Worm (Caenorhabditis elegans) whole organism, midembryonic: ENCODE data around the gene F54B11.9.

Experiments used
- T22C8.4 ChIP-seq: fragments of 200-800 bp; sonication (Bioruptor generic); IDR thresholded peaks from 2 replicates; pipeline ENCODE4 v1.3.6; 2022; ENCODE audit warnings: missing genetic modification characterization, missing compliant biosample characterization
- cog-1 ChIP-seq: sonication (generic microtip); optimal IDR thresholded peaks from 2 replicates; lab custom pipeline; 2016; ENCODE audit warnings: missing genetic modification characterization, missing compliant biosample characterization
- flt-1 ChIP-seq: fragments of 200-800 bp; sonication (Bioruptor generic); IDR thresholded peaks from 2 replicates; pipeline ENCODE4 v1.3.6; 2022; ENCODE audit warnings: missing genetic modification characterization, missing compliant biosample characterization
- klf-2 ChIP-seq: fragments of 200-800 bp; sonication (Bioruptor generic); conservative IDR thresholded peaks from 2 replicates; pipeline ENCODE4 v1.3.6; 2022; ENCODE audit warnings: missing genetic modification reagents, missing genetic modification characterization, missing compliant biosample characterization
- med-1 ChIP-seq: sonication (generic microtip); optimal IDR thresholded peaks from 2 replicates; lab custom pipeline; 2017; ENCODE audit warnings: missing genetic modification characterization, mild to moderate bottlenecking, missing compliant biosample characterization, antibody characterized with exemption, missing genetic modification reagents; ENCODE audit not compliant: insufficient read depth
- ref-1 ChIP-seq: fragments of 200-800 bp; sonication (Bioruptor generic); conservative IDR thresholded peaks from 2 replicates; pipeline ENCODE4 v1.3.6; 2022; ENCODE audit warnings: missing genetic modification reagents, missing genetic modification characterization, missing compliant biosample characterization
- tab-1 ChIP-seq: fragments of 200-800 bp; sonication (Bioruptor generic); IDR thresholded peaks from 2 replicates; pipeline ENCODE4 v1.3.6; 2022; ENCODE audit warnings: missing genetic modification characterization, missing compliant biosample characterization
- ztf-23 ChIP-seq: fragments of 200-800 bp; sonication (Bioruptor generic); IDR thresholded peaks from 2 replicates; pipeline ENCODE4 v1.3.6; 2022; ENCODE audit warnings: missing genetic modification reagents, missing genetic modification characterization, missing compliant biosample characterization
- ztf-29 ChIP-seq: fragments of 200-800 bp; sonication (Bioruptor generic); IDR thresholded peaks from 2 replicates; pipeline ENCODE4 v1.3.6; 2022; ENCODE audit warnings: missing genetic modification reagents, missing genetic modification characterization, missing compliant biosample characterization

F54B11.9 gene

DNA sequence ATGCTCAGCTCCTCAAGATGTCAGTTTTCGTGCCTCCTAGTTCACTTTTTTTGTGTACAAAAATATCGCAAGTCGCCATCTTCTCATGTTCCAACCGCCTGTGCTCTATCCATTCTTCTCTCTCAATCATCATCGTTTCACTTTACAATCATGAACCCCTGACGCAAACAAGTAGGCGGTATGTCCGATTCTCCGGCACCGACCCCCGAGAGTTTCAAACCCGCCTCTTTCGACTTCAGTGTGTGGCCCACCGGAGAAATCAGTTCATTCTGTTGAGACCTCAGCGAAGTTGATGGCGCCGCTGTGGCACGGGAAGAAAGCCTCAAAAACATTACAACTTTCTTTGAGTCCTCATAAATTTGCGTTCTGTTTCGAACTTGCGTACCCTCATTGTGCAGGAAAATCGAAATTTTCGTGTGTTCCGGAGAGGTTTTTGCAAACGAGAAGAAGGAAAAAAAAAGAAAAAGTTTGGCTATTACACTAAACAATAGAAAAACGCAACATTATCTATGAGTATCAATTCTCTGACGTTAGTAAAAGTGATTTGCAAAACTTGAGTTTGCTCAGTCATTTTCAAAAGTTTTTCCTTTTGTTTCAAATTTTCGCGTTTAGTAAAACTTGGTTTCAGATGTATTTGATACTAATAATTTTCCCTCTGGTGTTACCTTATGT, at the start of gene F54B11.9:
TSS of gene F54B11.9 (plus strand) at position 622 of the 672 bp plus-strand sequence.
- TF ChIP-seq tab-1 (GFP tag; lab: Robert Waterston, UW): no peak
- TF ChIP-seq ztf-29 (GFP tag; lab: Robert Waterston, UW): no peak
- no peak for TF ChIP-seq T22C8.4 (GFP tag; lab: Robert Waterston, UW)
- TF ChIP-seq flt-1 (GFP tag; lab: Robert Waterston, UW): no peak
- TF ChIP-seq cog-1: no peak
- TF ChIP-seq med-1 (GFP tag; lab: Kevin White, UChicago): no peak
- no peak for TF ChIP-seq ztf-23 (GFP tag; lab: Robert Waterston, UW)
- TF ChIP-seq klf-2: no peak
- no peak for TF ChIP-seq ref-1 (GFP tag; lab: Robert Waterston, UW)

- TF ChIP-seq klf-2 (no peak), ref-1 (GFP tag; lab: Robert Waterston, UW) (no peak), tab-1 (GFP tag; lab: Robert Waterston, UW) (no peak), ztf-23 (GFP tag; lab: Robert Waterston, UW) (no peak), flt-1 (GFP tag; lab: Robert Waterston, UW) (no peak), ztf-29 (GFP tag; lab: Robert Waterston, UW) (no peak), T22C8.4 (GFP tag; lab: Robert Waterston, UW) (no peak), med-1 (GFP tag; lab: Kevin White, UChicago) (no peak)
These were observed 49.3 kb upstream of the F54B11.9 start, which contains the start of gene glb-20 for ce11 chrX:13556066-13556465. TSS of gene glb-20 (minus strand) at chrX:13556166.

DNA sequence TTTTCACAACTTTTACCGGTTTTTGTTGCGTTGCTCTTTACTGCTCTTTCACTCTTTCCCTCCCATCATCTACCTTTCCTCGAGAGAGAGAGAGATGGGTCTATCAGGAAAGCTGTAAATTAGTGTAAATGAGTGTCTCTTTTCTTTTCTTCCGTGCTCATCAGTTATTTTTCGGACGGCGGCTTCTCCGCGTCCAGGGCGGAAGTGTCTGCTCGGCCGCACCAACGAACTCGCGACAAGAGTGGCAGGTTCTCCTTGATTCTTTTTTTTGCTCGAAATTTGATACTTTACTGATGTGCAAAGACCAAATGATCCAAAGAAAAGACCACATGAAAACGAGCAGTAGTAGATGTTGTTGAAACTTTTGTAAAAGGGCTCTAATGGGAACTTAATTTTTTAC, 46.7 kb upstream of the F54B11.9 start:
- TF ChIP-seq T22C8.4 (GFP tag; lab: Robert Waterston, UW) (no peak), flt-1 (GFP tag; lab: Robert Waterston, UW) (no peak), ref-1 (GFP tag; lab: Robert Waterston, UW) (no peak), ztf-23 (GFP tag; lab: Robert Waterston, UW) (no peak), med-1 (GFP tag; lab: Kevin White, UChicago) (no peak), ztf-29 (GFP tag; lab: Robert Waterston, UW) (no peak), cog-1 (no peak), tab-1 (GFP tag; lab: Robert Waterston, UW) (no peak), klf-2 (no peak)

- TF ChIP-seq T22C8.4 (GFP tag; lab: Robert Waterston, UW) (no peak), med-1 (GFP tag; lab: Kevin White, UChicago) (no peak), ref-1 (GFP tag; lab: Robert Waterston, UW) (no peak), ztf-23 (GFP tag; lab: Robert Waterston, UW) (no peak), klf-2 (no peak)
These were observed 43.4 kb upstream of the F54B11.9 start for ce11 chrX:13561954-13562353.

DNA sequence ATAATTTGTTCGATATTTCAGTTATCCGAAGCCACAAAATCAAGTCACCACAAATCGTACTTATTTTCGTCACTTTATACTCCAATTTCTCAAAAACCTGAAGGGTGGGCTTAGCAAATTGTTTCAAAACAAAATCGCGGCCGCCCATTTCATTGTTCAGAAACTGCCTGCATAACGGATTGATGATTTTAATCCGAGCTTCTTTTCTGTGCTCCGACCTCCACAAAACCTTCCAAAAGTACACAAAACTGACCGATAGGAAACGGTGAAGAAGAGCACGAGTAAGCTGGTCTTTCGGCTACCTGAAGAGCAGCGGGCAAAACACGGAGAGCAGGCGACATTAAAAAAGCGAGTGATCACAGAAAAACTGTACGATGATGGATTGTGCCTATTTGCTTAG, 38.9 kb upstream of the F54B11.9 start, which contains the start of gene R01E6.2:
TSS of gene R01E6.2 (minus strand) at position 101 of the 400 bp plus-strand sequence.
- TF ChIP-seq cog-1 (no peak), ref-1 (GFP tag; lab: Robert Waterston, UW) (no peak), tab-1 (GFP tag; lab: Robert Waterston, UW) (no peak), med-1 (GFP tag; lab: Kevin White, UChicago) (no peak), ztf-23 (GFP tag; lab: Robert Waterston, UW) (no peak), ztf-29 (GFP tag; lab: Robert Waterston, UW) (no peak), klf-2 (no peak)

- TF ChIP-seq flt-1 (GFP tag; lab: Robert Waterston, UW): no peak
- no peak for TF ChIP-seq T22C8.4 (GFP tag; lab: Robert Waterston, UW)
- TF ChIP-seq ref-1 (GFP tag; lab: Robert Waterston, UW): no peak
- TF ChIP-seq ztf-29 (GFP tag; lab: Robert Waterston, UW): no peak
- TF ChIP-seq ztf-23 (GFP tag; lab: Robert Waterston, UW): no peak
- no peak for TF ChIP-seq tab-1 (GFP tag; lab: Robert Waterston, UW)
- TF ChIP-seq cog-1: no peak
- TF ChIP-seq med-1 (GFP tag; lab: Kevin White, UChicago): no peak
- TF ChIP-seq klf-2: no peak
These were observed 35.5 kb upstream of the F54B11.9 start, which contains the start of gene R01E6.7 for ce11 chrX:13569854-13570253. TSS of gene R01E6.7 (minus strand) at chrX:13569954.

DNA sequence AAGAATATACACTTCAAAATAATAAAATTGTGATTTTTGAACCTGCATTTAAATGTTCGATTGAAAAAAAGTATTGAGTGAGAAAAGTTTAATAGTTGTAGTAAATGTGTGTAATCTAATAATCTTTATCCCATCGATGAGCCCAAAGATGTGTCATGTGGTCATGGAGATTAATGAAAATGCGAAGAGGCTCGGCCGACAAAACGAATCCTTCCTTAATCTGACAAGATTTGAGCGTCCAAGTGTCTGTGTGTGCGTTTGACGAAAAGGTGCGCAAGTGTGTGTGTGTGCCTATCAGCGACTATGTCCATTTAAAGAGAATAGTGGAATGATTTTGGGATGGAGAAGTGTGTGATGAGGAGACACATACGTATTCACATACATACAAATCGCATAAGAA, 31.3 kb upstream of the F54B11.9 start:
- TF ChIP-seq flt-1 (GFP tag; lab: Robert Waterston, UW): no peak
- TF ChIP-seq klf-2: no peak
- no peak for TF ChIP-seq cog-1
- TF ChIP-seq ztf-29 (GFP tag; lab: Robert Waterston, UW): no peak
- no peak for TF ChIP-seq T22C8.4 (GFP tag; lab: Robert Waterston, UW)
- TF ChIP-seq ztf-23 (GFP tag; lab: Robert Waterston, UW): no peak
- no peak for TF ChIP-seq ref-1 (GFP tag; lab: Robert Waterston, UW)
- no peak for TF ChIP-seq tab-1 (GFP tag; lab: Robert Waterston, UW)
- no peak for TF ChIP-seq med-1 (GFP tag; lab: Kevin White, UChicago)

DNA sequence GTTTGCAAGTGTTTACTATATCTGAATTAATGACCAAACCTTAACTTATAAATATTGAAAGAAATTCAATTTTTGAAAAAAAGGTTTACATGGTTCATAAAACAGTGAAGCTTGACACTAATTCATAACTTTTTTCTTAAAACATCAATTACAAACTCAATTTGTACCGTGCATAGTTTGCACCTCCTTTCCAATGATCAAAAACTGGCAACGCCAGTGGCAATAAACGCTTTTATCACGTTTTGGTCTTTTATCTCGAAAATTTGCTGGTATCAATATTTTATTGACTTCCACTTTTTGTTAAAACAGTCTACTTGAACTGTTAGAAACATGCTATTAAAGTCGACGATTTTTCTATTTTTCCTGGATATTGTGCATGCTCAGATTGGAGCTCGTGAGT, 26.9 kb upstream of the F54B11.9 start, which contains the start of gene F54B11.11:
TSS of gene F54B11.11 (plus strand) at position 301 of the 400 bp plus-strand sequence.
- TF ChIP-seq ztf-23 (GFP tag; lab: Robert Waterston, UW): no peak
- no peak for TF ChIP-seq med-1 (GFP tag; lab: Kevin White, UChicago)
- TF ChIP-seq T22C8.4 (GFP tag; lab: Robert Waterston, UW): no peak

DNA sequence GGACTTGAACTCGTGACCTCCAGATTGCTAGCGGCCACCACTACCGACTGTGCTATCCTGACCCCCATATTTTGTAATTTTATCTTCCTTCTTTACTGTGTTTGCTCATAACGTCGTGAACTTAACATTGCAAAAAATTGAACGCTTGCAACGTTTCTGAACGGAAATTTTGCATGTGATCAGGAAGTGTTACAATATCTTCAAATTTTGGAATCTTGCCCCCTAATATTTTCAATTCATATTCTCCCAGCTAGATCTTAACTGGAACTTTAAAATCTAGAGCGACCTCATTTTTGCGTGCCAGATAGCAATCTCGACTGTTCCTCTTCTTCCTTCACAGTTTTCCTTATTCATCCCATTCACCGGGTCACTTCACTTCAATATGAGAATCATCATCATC, 23.5 kb upstream of the F54B11.9 start, which contains the start of gene F54B11.10:
TSS of gene F54B11.10 (plus strand) at position 301 of the 400 bp plus-strand sequence.
- TF ChIP-seq klf-2 (no peak), med-1 (GFP tag; lab: Kevin White, UChicago) (no peak), T22C8.4 (GFP tag; lab: Robert Waterston, UW) (no peak), flt-1 (GFP tag; lab: Robert Waterston, UW) (no peak), tab-1 (GFP tag; lab: Robert Waterston, UW) (no peak), ztf-23 (GFP tag; lab: Robert Waterston, UW) (no peak), cog-1 (no peak), ztf-29 (GFP tag; lab: Robert Waterston, UW) (no peak), ref-1 (GFP tag; lab: Robert Waterston, UW) (no peak)
